Fruit fly (Drosophila melanogaster): ENCODE data around the gene Neb-cGP.

Gene Neb-cGP

DNA sequence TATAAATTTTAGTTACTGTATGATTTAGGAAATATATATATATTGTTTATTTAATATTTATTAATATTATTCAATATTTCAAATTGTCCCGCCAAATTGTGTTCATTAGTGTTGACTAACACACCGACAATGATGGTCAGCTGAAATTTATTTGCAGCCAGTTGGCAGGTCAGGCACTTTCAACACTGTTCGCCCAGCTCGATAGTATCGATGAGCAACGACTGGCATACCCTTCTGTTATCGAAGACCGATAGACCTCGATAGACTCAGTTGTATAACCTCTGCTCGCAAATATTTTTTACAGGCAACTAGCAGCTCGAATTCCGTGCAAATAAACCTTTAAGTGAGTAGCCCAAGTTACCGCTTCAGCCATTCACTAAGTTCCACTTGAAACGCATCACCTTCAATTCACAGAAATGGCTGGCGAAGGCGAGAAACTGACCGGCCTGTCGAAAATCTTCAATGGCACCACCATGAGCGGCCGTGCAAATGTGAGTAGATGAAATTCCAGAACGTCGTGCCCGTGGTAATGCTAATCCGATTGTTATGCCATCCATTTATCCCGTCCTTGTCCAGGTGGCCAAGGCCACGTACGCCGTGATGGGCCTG, at the start of gene Neb-cGP:
Neb-cGP (plus strand) TSS at position 231 of the 609 bp plus-strand sequence.
- TF ChIP-seq EcR (GFP tag; optimal IDR thresholded peaks at IDR 0.05) (no peak), CG12605 (GFP tag; IDR thresholded peaks at IDR 0.05) (no peak), CG8159 (tag; optimal IDR thresholded peaks at IDR 0.05) (no peak), CG15710 (tag; optimal IDR thresholded peaks at IDR 0.05) (peak; percentile 33), Pif1A (GFP tag; optimal IDR thresholded peaks at IDR 0.05) (no peak), CG10348 (GFP tag; IDR thresholded peaks at IDR 0.05) (no peak), rn (GFP tag; IDR thresholded peaks at IDR 0.05) (no peak), CG32121 (GFP tag; IDR thresholded peaks at IDR 0.05) (no peak), CG34367 (tag; optimal IDR thresholded peaks at IDR 0.05) (no peak), fd96Ca (GFP tag; IDR thresholded peaks at IDR 0.05) (no peak), CG4496 (GFP tag; IDR thresholded peaks at IDR 0.05) (peak; percentile 59; the same call in 2 of the 3 replicates), D1 (tag; optimal IDR thresholded peaks at IDR 0.05) (no peak), Snoo (tag; optimal IDR thresholded peaks at IDR 0.05) (peak; percentile 19), Ets98B (GFP tag; IDR thresholded peaks at IDR 0.05) (no peak; the same call in 1 of the 2 replicates), Pif1B (GFP tag; optimal IDR thresholded peaks at IDR 0.05) (peak; percentile 22), CG8301 (tag; optimal IDR thresholded peaks at IDR 0.05) (no peak), CG9948 (tag; optimal IDR thresholded peaks at IDR 0.05) (no peak), CG14655 (GFP tag; optimal IDR thresholded peaks at IDR 0.05) (no peak), CG13204 (GFP tag; optimal IDR thresholded peaks at IDR 0.05) (no peak), gl (tag; optimal IDR thresholded peaks at IDR 0.05) (no peak), CG17806 (tag; optimal IDR thresholded peaks at IDR 0.05) (no peak)

dm6 chrX:10417129-10417528, 43.4 kb upstream of the Neb-cGP start, which contains the start of gene RabX2:
Gene RabX2, plus strand, starts transcription at chrX:10417429.
- TF ChIP-seq Pif1B (GFP tag; optimal IDR thresholded peaks at IDR 0.05) (no peak), CG8301 (tag; optimal IDR thresholded peaks at IDR 0.05) (no peak), CG32121 (GFP tag; IDR thresholded peaks at IDR 0.05) (no peak), EcR (GFP tag; optimal IDR thresholded peaks at IDR 0.05) (no peak), gl (tag; optimal IDR thresholded peaks at IDR 0.05) (no peak), CG17806 (tag; optimal IDR thresholded peaks at IDR 0.05) (no peak), CG12605 (GFP tag; IDR thresholded peaks at IDR 0.05) (no peak), fd96Ca (GFP tag; IDR thresholded peaks at IDR 0.05) (no peak), rn (GFP tag; IDR thresholded peaks at IDR 0.05) (no peak), CG4496 (GFP tag; IDR thresholded peaks at IDR 0.05) (no peak), D1 (tag; optimal IDR thresholded peaks at IDR 0.05) (no peak), CG15710 (tag; optimal IDR thresholded peaks at IDR 0.05) (no peak), Pif1A (GFP tag; optimal IDR thresholded peaks at IDR 0.05) (no peak), CG8159 (tag; optimal IDR thresholded peaks at IDR 0.05) (no peak)

- TF ChIP-seq Pif1A (GFP tag; optimal IDR thresholded peaks at IDR 0.05) (no peak), CG17806 (tag; optimal IDR thresholded peaks at IDR 0.05) (no peak), Ets98B (GFP tag; IDR thresholded peaks at IDR 0.05) (no peak), CG15710 (tag; optimal IDR thresholded peaks at IDR 0.05) (no peak), CG34367 (tag; optimal IDR thresholded peaks at IDR 0.05) (no peak), CG32121 (GFP tag; IDR thresholded peaks at IDR 0.05) (no peak), rn (GFP tag; IDR thresholded peaks at IDR 0.05) (no peak)
These were observed 27.8 kb upstream of the Neb-cGP start, which contains the start of gene CG12640 for dm6 chrX:10432712-10433111. Gene CG12640, minus strand, starts transcription at chrX:10432812.

DNA sequence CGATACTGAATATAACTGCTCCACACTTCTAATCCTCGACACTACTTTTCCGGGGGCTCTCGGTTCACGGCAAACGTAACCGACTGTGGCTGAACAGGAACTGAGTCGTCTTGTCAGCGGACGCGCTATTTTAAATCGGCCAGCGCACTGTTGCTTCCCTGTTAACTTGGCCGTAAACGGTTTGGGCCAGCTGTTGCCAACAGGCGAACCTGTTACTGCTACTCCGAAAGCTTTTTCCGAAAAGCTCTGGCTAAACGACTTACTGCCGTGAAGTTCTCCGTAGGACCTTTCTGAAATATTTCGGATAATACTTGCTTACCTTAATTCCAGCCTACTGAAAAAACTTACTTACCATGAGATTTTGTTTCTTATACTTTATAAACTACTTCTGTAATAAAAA, 5.7 kb upstream of the Neb-cGP start, which contains the start of gene CG32683:
CG32683 (minus strand) TSS at position 101 of the 400 bp plus-strand sequence.
- no peak for TF ChIP-seq EcR (GFP tag; optimal IDR thresholded peaks at IDR 0.05)
- TF ChIP-seq CG10348 (GFP tag; IDR thresholded peaks at IDR 0.05) = no peak
- no peak for TF ChIP-seq Pif1A (GFP tag; optimal IDR thresholded peaks at IDR 0.05)
- TF ChIP-seq CG9948 (tag; optimal IDR thresholded peaks at IDR 0.05) = no peak
- TF ChIP-seq CG32121 (GFP tag; IDR thresholded peaks at IDR 0.05) = no peak
- no peak for TF ChIP-seq fd96Ca (GFP tag; IDR thresholded peaks at IDR 0.05)
- TF ChIP-seq Snoo (tag; optimal IDR thresholded peaks at IDR 0.05) = no peak
- no peak for TF ChIP-seq CG12605 (GFP tag; IDR thresholded peaks at IDR 0.05)
- no peak for TF ChIP-seq CG8301 (tag; optimal IDR thresholded peaks at IDR 0.05)
- TF ChIP-seq rn (GFP tag; IDR thresholded peaks at IDR 0.05) = no peak
- TF ChIP-seq CG34367 (tag; optimal IDR thresholded peaks at IDR 0.05) = no peak
- TF ChIP-seq CG15710 (tag; optimal IDR thresholded peaks at IDR 0.05) = no peak
- TF ChIP-seq Ets98B (GFP tag; IDR thresholded peaks at IDR 0.05) = no peak
- no peak for TF ChIP-seq CG4496 (GFP tag; IDR thresholded peaks at IDR 0.05)
- no peak for TF ChIP-seq gl (tag; optimal IDR thresholded peaks at IDR 0.05)
- TF ChIP-seq CG14655 (GFP tag; optimal IDR thresholded peaks at IDR 0.05) = no peak
- TF ChIP-seq CG13204 (GFP tag; optimal IDR thresholded peaks at IDR 0.05) = no peak

DNA sequence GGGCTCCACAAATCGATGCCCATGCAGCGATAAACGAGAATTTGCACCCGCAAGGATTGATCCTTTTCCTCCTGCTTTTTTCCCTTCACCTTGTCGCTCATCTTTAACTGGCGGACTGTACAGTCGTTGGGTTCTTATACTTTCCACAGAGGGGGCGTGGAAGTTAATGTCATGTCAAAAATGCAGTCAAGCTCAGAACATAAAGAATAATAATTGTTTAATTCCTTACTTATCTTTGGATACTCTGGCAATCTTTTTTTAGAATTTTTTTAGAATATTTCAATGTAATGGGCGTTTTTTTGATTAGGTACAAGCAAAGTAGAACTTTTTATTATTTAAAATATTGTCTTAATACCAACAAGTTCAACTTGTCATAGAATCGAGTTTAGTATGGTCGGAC, 960 bp upstream of the Neb-cGP start, which contains the start of gene Or9a:
Or9a (minus strand) TSS at position 101 of the 400 bp plus-strand sequence.
- no peak for TF ChIP-seq Pif1A (GFP tag; optimal IDR thresholded peaks at IDR 0.05)
- no peak for TF ChIP-seq Snoo (tag; optimal IDR thresholded peaks at IDR 0.05)
- TF ChIP-seq CG8301 (tag; optimal IDR thresholded peaks at IDR 0.05) = no peak
- TF ChIP-seq Ets98B (GFP tag; IDR thresholded peaks at IDR 0.05) = no peak

DNA sequence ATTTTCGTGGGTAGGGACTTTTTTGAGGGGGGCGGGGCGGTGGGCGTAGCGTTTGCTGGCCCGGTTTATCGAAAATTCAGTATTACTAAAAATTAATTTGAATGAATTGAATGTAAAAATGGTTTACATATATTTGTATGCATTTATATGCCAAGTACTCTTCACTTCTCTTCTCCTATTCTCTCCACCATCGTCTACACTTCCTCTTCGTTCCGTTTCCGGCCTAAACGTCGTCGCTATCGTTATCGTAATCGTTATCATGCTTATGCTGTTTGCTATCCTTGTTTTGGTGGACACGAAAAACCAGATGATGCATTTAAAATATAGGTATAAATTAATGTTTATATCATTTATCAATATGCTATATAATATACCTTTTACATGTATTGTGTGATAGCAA, 1.4 kb downstream of the Neb-cGP start:
- TF ChIP-seq Pif1B (GFP tag; optimal IDR thresholded peaks at IDR 0.05) (no peak), CG34367 (tag; optimal IDR thresholded peaks at IDR 0.05) (peak; percentile 2)

Data from whole organism, pupa.